Worm (Caenorhabditis elegans) whole organism, L4/young adult: ENCODE results near the gene clec-216.

Experiments used
- W03F9.2 ChIP-seq: fragments of 150-350 bp; optimal IDR thresholded peaks from 2 replicates; lab custom pipeline; 2014; ENCODE audit warnings: missing biosample characterization, missing genetic modification characterization
- dao-5 ChIP-seq: sonication (generic microtip); optimal IDR thresholded peaks from 2 replicates; lab custom pipeline; 2016; ENCODE audit warnings: missing genotype, missing genetic modification characterization, moderate library complexity, missing compliant biosample characterization
- him-1 ChIP-seq: sonication (generic microtip); optimal IDR thresholded peaks from 2 replicates; lab custom pipeline; 2016; ENCODE audit warnings: missing genotype, missing genetic modification reagents, missing genetic modification characterization, missing compliant biosample characterization

clec-216 gene

ce11 chrV:7926784-7927183 lies 26.0 kb downstream of the clec-216 start, which contains the start of gene srsx-6:
Gene srsx-6, plus strand, starts transcription at chrV:7927084.
- TF ChIP-seq W03F9.2 (tag; lab: Kevin White, UChicago): no peak
- no peak for TF ChIP-seq dao-5 (tag; lab: Kevin White, UChicago)
- no peak for TF ChIP-seq him-1

- TF ChIP-seq him-1 (no peak), dao-5 (tag; lab: Kevin White, UChicago) (no peak), W03F9.2 (tag; lab: Kevin White, UChicago) (no peak)
Observed at ce11 chrV:7925483-7925882, 27.3 kb downstream of the clec-216 start, which contains the start of gene srsx-7. Gene srsx-7, plus strand, starts transcription at chrV:7925783.

- TF ChIP-seq dao-5 (tag; lab: Kevin White, UChicago) (no peak), him-1 (no peak), W03F9.2 (tag; lab: Kevin White, UChicago) (no peak)
Observed at ce11 chrV:7908431-7908830, 44.3 kb downstream of the clec-216 start.

- TF ChIP-seq W03F9.2 (tag; lab: Kevin White, UChicago): no peak
- no peak for TF ChIP-seq him-1
- no peak for TF ChIP-seq dao-5 (tag; lab: Kevin White, UChicago)
Observed at ce11 chrV:7904389-7904788, 48.4 kb downstream of the clec-216 start.
